Worm (Caenorhabditis elegans) whole organism, mixed stage, embryonic: ENCODE data around the gene nspd-4.

Source experiments
- ceh-43 ChIP-seq: fragments of 200-800 bp; sonication (Bioruptor generic); optimal IDR thresholded peaks from 2 replicates; lab custom pipeline; 2018; ENCODE audit warnings: mild to moderate bottlenecking, missing genetic modification characterization, moderate library complexity, missing compliant biosample characterization
- ces-1 ChIP-seq: fragments of 150-350 bp; optimal IDR thresholded peaks from 2 replicates; lab custom pipeline; 2014; ENCODE audit warnings: missing biosample characterization, missing genetic modification reagents, missing genetic modification characterization
- lin-13 ChIP-seq: fragments of 150-350 bp; optimal IDR thresholded peaks from 2 replicates; lab custom pipeline; 2014; ENCODE audit warnings: missing biosample characterization, missing genetic modification characterization
- mls-2 ChIP-seq: sonication (generic microtip); optimal IDR thresholded peaks from 2 replicates; lab custom pipeline; 2016; ENCODE audit warnings: mild to moderate bottlenecking, missing genetic modification characterization, moderate library complexity, missing compliant biosample characterization
- nhr-12 ChIP-seq: fragments of 150-350 bp; optimal IDR thresholded peaks from 2 replicates; lab custom pipeline; 2014; ENCODE audit warnings: missing biosample characterization, missing genetic modification characterization
- nhr-237 ChIP-seq: fragments of 150-350 bp; optimal IDR thresholded peaks from 2 replicates; lab custom pipeline; 2014; ENCODE audit warnings: missing biosample characterization, missing genetic modification characterization
- pha-4 ChIP-seq: fragments of 150-350 bp; optimal IDR thresholded peaks from 2 replicates; lab custom pipeline; 2018; ENCODE audit warnings: missing biosample characterization, missing genetic modification reagents, missing genetic modification characterization
- snpc-4 ChIP-seq: fragments of 150-350 bp; optimal IDR thresholded peaks from 2 replicates; lab custom pipeline; 2014; ENCODE audit warnings: missing biosample characterization, missing genetic modification characterization
- unc-62 ChIP-seq: fragments of 150-350 bp; optimal IDR thresholded peaks from 2 replicates; lab custom pipeline; 2014; ENCODE audit warnings: missing biosample characterization, missing genetic modification reagents, missing genetic modification characterization
- ztf-11 ChIP-seq: fragments of 150-350 bp; optimal IDR thresholded peaks from 2 replicates; lab custom pipeline; 2014; ENCODE audit warnings: missing biosample characterization, missing genetic modification characterization

DNA sequence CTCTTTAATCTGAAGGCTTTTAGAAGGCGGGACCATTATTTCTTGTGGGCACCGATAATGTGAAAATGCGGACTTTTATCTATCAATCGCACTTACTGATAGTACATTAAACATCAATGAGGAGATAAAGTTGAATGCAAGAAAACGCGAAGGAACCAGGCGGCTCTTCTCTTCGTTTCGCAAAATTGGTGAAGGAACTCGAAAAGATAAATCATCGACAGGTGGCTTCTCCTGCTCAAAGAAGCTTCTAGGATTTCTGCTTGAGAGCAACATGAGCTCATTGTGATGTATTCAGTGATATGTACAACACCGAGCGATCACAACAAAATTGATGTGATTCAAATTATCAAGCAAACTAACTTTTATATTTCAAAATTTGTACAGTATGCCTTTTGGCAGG lies 36.6 kb upstream of the nspd-4 start:
- TF ChIP-seq nhr-237 (tag; lab: Kevin White, UChicago) (no peak), ztf-11 (no peak), pha-4 (tag; lab: Kevin White, UChicago) (no peak), mls-2 (no peak), unc-62 (GFP tag; lab: Kevin White, UChicago) (peak; percentile 81), snpc-4 (tag; lab: Kevin White, UChicago) (no peak), ces-1 (GFP tag; lab: Kevin White, UChicago) (no peak), lin-13 (tag; lab: Kevin White, UChicago) (no peak), nhr-12 (tag; lab: Kevin White, UChicago) (no peak), ceh-43 (no peak)
